Worm (Caenorhabditis elegans) whole organism, L2 larva: ENCODE results near the gene prde-1.

ENCODE experiments used
- ama-1 ChIP-seq: fragments of 150-350 bp; optimal IDR thresholded peaks from 2 replicates; lab custom pipeline; 2018; ENCODE audit warnings: inconsistent platforms
- elt-1 ChIP-seq: fragments of 150-350 bp; optimal IDR thresholded peaks from 2 replicates; lab custom pipeline; 2014; ENCODE audit warnings: missing biosample characterization, missing genetic modification characterization
- elt-3 ChIP-seq: sonication (generic microtip); optimal IDR thresholded peaks from 2 replicates; lab custom pipeline; 2017; ENCODE audit warnings: missing biosample characterization, missing genetic modification characterization
- fos-1 ChIP-seq: fragments of 150-350 bp; optimal IDR thresholded peaks from 2 replicates; lab custom pipeline; 2014; ENCODE audit warnings: missing biosample characterization, missing genetic modification characterization
- lin-11 ChIP-seq: fragments of 150-350 bp; sonication (generic microtip); optimal IDR thresholded peaks from 2 replicates; lab custom pipeline; 2014; ENCODE audit warnings: missing biosample characterization, missing genetic modification characterization, inconsistent platforms, mixed read lengths
- lin-39 ChIP-seq: fragments of 150-350 bp; optimal IDR thresholded peaks from 2 replicates; lab custom pipeline; 2014; ENCODE audit warnings: missing biosample characterization, missing genetic modification reagents, missing genetic modification characterization
- nhr-12 ChIP-seq: fragments of 150-350 bp; optimal IDR thresholded peaks from 2 replicates; lab custom pipeline; 2014; ENCODE audit warnings: missing biosample characterization, missing genetic modification characterization
- nhr-77 ChIP-seq: fragments of 150-350 bp; optimal IDR thresholded peaks from 2 replicates; lab custom pipeline; 2014; ENCODE audit warnings: missing biosample characterization, missing genetic modification characterization
- unc-62 ChIP-seq: fragments of 150-350 bp; optimal IDR thresholded peaks from 2 replicates; lab custom pipeline; 2014; ENCODE audit warnings: missing biosample characterization, missing genetic modification reagents, missing genetic modification characterization
- ztf-11 ChIP-seq: sonication (generic microtip); optimal IDR thresholded peaks from 2 replicates; lab custom pipeline; 2017; ENCODE audit warnings: missing biosample characterization, missing genetic modification characterization
- ztf-4 ChIP-seq: fragments of 150-350 bp; optimal IDR thresholded peaks from 2 replicates; lab custom pipeline; 2014; ENCODE audit warnings: missing biosample characterization, missing genetic modification characterization

- TF ChIP-seq nhr-77 (tag; lab: Kevin White, UChicago) (no peak), ztf-11 (tag; lab: Kevin White, UChicago) (no peak), elt-1 (tag; lab: Kevin White, UChicago) (no peak), ztf-4 (tag; lab: Kevin White, UChicago) (no peak), ama-1 (lab: Kevin White, UChicago) (no peak), lin-39 (tag; lab: Kevin White, UChicago) (no peak), elt-3 (no peak), lin-11 (no peak), unc-62 (GFP tag; lab: Kevin White, UChicago) (no peak), fos-1 (tag; lab: Kevin White, UChicago) (no peak), nhr-12 (tag; lab: Kevin White, UChicago) (no peak)
These were observed 45.5 kb upstream of the prde-1 start, which contains the start of gene str-264 for ce11 chrV:15492518-15492917.
